Worm (Caenorhabditis elegans): ENCODE data around the gene far-5.
A peak's percentile ranks its signal among the peaks of the same experiment; 100 is the strongest.

The far-5 gene

ce11 chrV:12995269-12995668 lies at the start of gene far-5:
TSS of gene far-5 (plus strand) at chrV:12995569.
- TF ChIP-seq W03F9.2 (tag; optimal IDR thresholded peaks at IDR 0.05) (no peak), dao-5 (tag; optimal IDR thresholded peaks at IDR 0.05) (no peak), him-1 (tag; optimal IDR thresholded peaks at IDR 0.05) (no peak)

- TF ChIP-seq him-1 (tag; optimal IDR thresholded peaks at IDR 0.05) (no peak), W03F9.2 (tag; optimal IDR thresholded peaks at IDR 0.05) (no peak), dao-5 (tag; optimal IDR thresholded peaks at IDR 0.05) (no peak)
Measured at ce11 chrV:12949607-12950006, 45.8 kb upstream of the far-5 start, which contains the start of gene T16G1.13. TSS of gene T16G1.13 (plus strand) at chrV:12949907.

ce11 chrV:12950812-12951528 lies 44.4 kb upstream of the far-5 start, which contains the start of the genes T16G1.9 and T16G1.18:
TSS of gene T16G1.9 (minus strand) at chrV:12950862.
TSS of gene T16G1.18 (plus strand) at chrV:12951304.
- no peak for TF ChIP-seq W03F9.2 (tag; optimal IDR thresholded peaks at IDR 0.05)
- no peak for TF ChIP-seq dao-5 (tag; optimal IDR thresholded peaks at IDR 0.05)
- no peak for TF ChIP-seq him-1 (tag; optimal IDR thresholded peaks at IDR 0.05)

- TF ChIP-seq him-1 (tag; optimal IDR thresholded peaks at IDR 0.05) (no peak), W03F9.2 (tag; optimal IDR thresholded peaks at IDR 0.05) (no peak), dao-5 (tag; optimal IDR thresholded peaks at IDR 0.05) (no peak)
Measured at ce11 chrV:12952287-12952686, 43.1 kb upstream of the far-5 start, which contains the start of gene pqn-68. TSS of gene pqn-68 (plus strand) at chrV:12952636.

- TF ChIP-seq W03F9.2 (tag; optimal IDR thresholded peaks at IDR 0.05) (no peak), dao-5 (tag; optimal IDR thresholded peaks at IDR 0.05) (no peak), him-1 (tag; optimal IDR thresholded peaks at IDR 0.05) (no peak)
Measured at ce11 chrV:12953702-12954101, 41.7 kb upstream of the far-5 start, which contains the start of gene eif-3.K. TSS of gene eif-3.K (plus strand) at chrV:12954002.

DNA sequence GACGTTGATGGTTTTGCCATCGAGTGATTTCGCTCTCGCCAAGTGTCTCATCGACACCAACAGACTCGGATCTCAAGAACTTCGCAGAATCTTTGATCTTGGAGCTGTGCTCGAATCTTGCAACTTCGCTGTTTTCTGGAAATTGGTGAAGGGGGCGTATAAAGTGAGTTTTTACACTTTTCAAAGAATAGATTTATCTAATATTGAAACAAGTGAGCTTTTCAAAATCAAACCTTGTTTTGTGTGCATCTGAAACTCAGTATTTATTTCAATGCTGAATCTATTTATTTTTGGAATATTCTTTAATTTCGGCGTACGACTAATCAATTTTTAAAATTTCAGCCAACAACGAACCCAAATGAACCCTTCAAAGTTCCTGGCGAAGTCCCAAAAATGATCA lies 41.1 kb upstream of the far-5 start:
- TF ChIP-seq W03F9.2 (tag; optimal IDR thresholded peaks at IDR 0.05) (no peak), him-1 (tag; optimal IDR thresholded peaks at IDR 0.05) (no peak), dao-5 (tag; optimal IDR thresholded peaks at IDR 0.05) (no peak)

- TF ChIP-seq dao-5 (tag; optimal IDR thresholded peaks at IDR 0.05) (no peak), him-1 (tag; optimal IDR thresholded peaks at IDR 0.05) (no peak), W03F9.2 (tag; optimal IDR thresholded peaks at IDR 0.05) (no peak)
Measured at ce11 chrV:12961085-12961560, 34.2 kb upstream of the far-5 start, which contains the start of gene mpst-7. TSS of gene mpst-7 (minus strand) at chrV:12961135.

ce11 chrV:12963192-12963591 lies 32.2 kb upstream of the far-5 start, which contains the start of gene hrg-9:
TSS of gene hrg-9 (minus strand) at chrV:12963343.
- no peak for TF ChIP-seq him-1 (tag; optimal IDR thresholded peaks at IDR 0.05)
- no peak for TF ChIP-seq W03F9.2 (tag; optimal IDR thresholded peaks at IDR 0.05)
- TF ChIP-seq dao-5 (tag; optimal IDR thresholded peaks at IDR 0.05) = no peak

DNA sequence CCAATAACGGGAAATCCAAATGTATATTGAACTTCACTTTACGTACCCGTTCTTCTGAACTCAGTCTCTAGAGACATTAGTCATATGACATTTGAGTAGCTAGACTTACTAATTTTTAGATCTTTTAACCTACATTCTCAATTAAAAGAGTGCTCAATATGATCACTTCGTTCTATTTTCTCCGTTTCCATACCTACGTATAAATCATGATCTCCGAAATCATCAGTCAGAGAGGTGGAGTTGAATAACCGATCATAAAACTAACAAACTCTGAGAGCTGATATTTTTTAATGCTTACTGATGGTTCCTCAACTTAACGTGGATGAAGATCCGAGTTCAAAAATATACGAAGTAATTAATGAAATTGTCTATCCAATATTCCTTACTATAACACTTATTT lies 31.3 kb upstream of the far-5 start, which contains the start of gene srd-35:
Gene srd-35 (plus strand): TSS at position 301 of the 400 bp plus-strand sequence.
- no peak for TF ChIP-seq W03F9.2 (tag; optimal IDR thresholded peaks at IDR 0.05)
- no peak for TF ChIP-seq him-1 (tag; optimal IDR thresholded peaks at IDR 0.05)
- TF ChIP-seq dao-5 (tag; optimal IDR thresholded peaks at IDR 0.05) = no peak

ce11 chrV:12967110-12967509 lies 28.3 kb upstream of the far-5 start, which contains the start of gene R186.3:
TSS of gene R186.3 (minus strand) at chrV:12967210.
- TF ChIP-seq dao-5 (tag; optimal IDR thresholded peaks at IDR 0.05) = no peak
- no peak for TF ChIP-seq W03F9.2 (tag; optimal IDR thresholded peaks at IDR 0.05)
- TF ChIP-seq him-1 (tag; optimal IDR thresholded peaks at IDR 0.05) = no peak

ce11 chrV:12967925-12968327 lies 27.4 kb upstream of the far-5 start, which contains the start of gene R186.8:
TSS of gene R186.8 (minus strand) at chrV:12967982.
- TF ChIP-seq him-1 (tag; optimal IDR thresholded peaks at IDR 0.05) = peak; percentile 55
- TF ChIP-seq W03F9.2 (tag; optimal IDR thresholded peaks at IDR 0.05) = peak; percentile 3

ce11 chrV:12968555-12968954 lies 26.8 kb upstream of the far-5 start, which contains the start of gene lin-46:
TSS of gene lin-46 (plus strand) at chrV:12968855.
- TF ChIP-seq dao-5 (tag; optimal IDR thresholded peaks at IDR 0.05) = no peak

- no peak for TF ChIP-seq him-1 (tag; optimal IDR thresholded peaks at IDR 0.05)
- TF ChIP-seq W03F9.2 (tag; optimal IDR thresholded peaks at IDR 0.05) = peak; percentile 29
- TF ChIP-seq dao-5 (tag; optimal IDR thresholded peaks at IDR 0.05) = no peak
Measured at ce11 chrV:12970575-12971160, 24.7 kb upstream of the far-5 start, which contains the start of gene pnn-1. TSS of gene pnn-1 (plus strand) at chrV:12971110.

ce11 chrV:12974047-12974446 lies 21.3 kb upstream of the far-5 start:
- TF ChIP-seq W03F9.2 (tag; optimal IDR thresholded peaks at IDR 0.05) (no peak), him-1 (tag; optimal IDR thresholded peaks at IDR 0.05) (no peak), dao-5 (tag; optimal IDR thresholded peaks at IDR 0.05) (no peak)
